Fruit fly (Drosophila melanogaster) whole organism, embryonic: ENCODE measurements around the gene cav.
A peak's percentile ranks its signal among the peaks of the same experiment; 100 is the strongest.

ENCODE experiments used
- Abd-B ChIP-seq: fragments of 200-800 bp; sonication (Bioruptor generic); optimal IDR thresholded peaks from 2 replicates; lab custom pipeline; 2018; ENCODE audit warnings: missing biosample characterization, mild to moderate bottlenecking, missing genetic modification characterization, moderate library complexity
- BEAF-32 ChIP-seq: fragments of 200-800 bp; sonication (Bioruptor generic); optimal IDR thresholded peaks from 3 replicates; lab custom pipeline; 2017; ENCODE audit warnings: missing biosample characterization, missing genetic modification characterization, mild to moderate bottlenecking, moderate library complexity, missing genetic modification reagents
- CG10321 ChIP-seq: fragments of 200-800 bp; sonication (Bioruptor generic); IDR thresholded peaks from 2 replicates; pipeline ENCODE4 v1.3.6; 2022; ENCODE audit warnings: missing biosample characterization, missing genetic modification characterization
- CG12071 ChIP-seq: fragments of 200-800 bp; sonication (Bioruptor generic); optimal IDR thresholded peaks from 3 replicates; lab custom pipeline; 2018; ENCODE audit warnings: missing biosample characterization, mild to moderate bottlenecking, missing genetic modification characterization
- CG12104 ChIP-seq: fragments of 200-800 bp; sonication (Bioruptor generic); optimal IDR thresholded peaks from 3 replicates; lab custom pipeline; 2016; ENCODE audit warnings: missing biosample characterization, missing genetic modification characterization
- CG12769 ChIP-seq: fragments of 200-800 bp; sonication (Bioruptor generic); optimal IDR thresholded peaks from 2 replicates; lab custom pipeline; 2019; ENCODE audit warnings: missing biosample characterization, mild to moderate bottlenecking, missing genetic modification characterization, moderate library complexity
- CG13296 ChIP-seq: fragments of 200-800 bp; sonication (Bioruptor generic); optimal IDR thresholded peaks from 3 replicates; lab custom pipeline; 2018; ENCODE audit warnings: missing biosample characterization, mild to moderate bottlenecking, missing genetic modification characterization
- CG17186 ChIP-seq: fragments of 200-800 bp; sonication (Bioruptor generic); optimal IDR thresholded peaks from 3 replicates; lab custom pipeline; 2017; ENCODE audit warnings: missing biosample characterization, missing genetic modification reagents, missing genetic modification characterization
- CG17328 ChIP-seq: fragments of 200-800 bp; sonication (Bioruptor generic); IDR thresholded peaks from 2 replicates; pipeline ENCODE4 v1.3.6; 2022; ENCODE audit warnings: missing biosample characterization, missing genetic modification characterization
- CG17361 ChIP-seq: fragments of 200-800 bp; sonication (Bioruptor generic); IDR thresholded peaks from 3 replicates; pipeline ENCODE4 v1.3.6; 2022; ENCODE audit warnings: missing biosample characterization, missing genetic modification characterization
- CG32532 ChIP-seq: fragments of 200-800 bp; sonication (Bioruptor generic); IDR thresholded peaks from 2 replicates; pipeline ENCODE4 v1.3.6; 2022; ENCODE audit warnings: missing biosample characterization, missing genetic modification characterization
- CG33213 ChIP-seq: fragments of 200-800 bp; sonication (Bioruptor generic); optimal IDR thresholded peaks from 3 replicates; lab custom pipeline; 2016; ENCODE audit warnings: missing biosample characterization, missing genetic modification characterization
- CG3995 ChIP-seq: fragments of 200-800 bp; sonication (Bioruptor generic); optimal IDR thresholded peaks from 3 replicates; lab custom pipeline; 2016; ENCODE audit warnings: missing biosample characterization, missing genetic modification characterization
- CG42726 ChIP-seq: fragments of 200-800 bp; sonication (Bioruptor generic); IDR thresholded peaks from 2 replicates; pipeline ENCODE4 v1.3.6; 2022; ENCODE audit warnings: missing biosample characterization, missing genetic modification characterization; ENCODE audit not compliant: partially characterized antibody
- CG5180 ChIP-seq: fragments of 200-800 bp; sonication (Bioruptor generic); optimal IDR thresholded peaks from 3 replicates; lab custom pipeline; 2017; ENCODE audit warnings: missing biosample characterization, missing genetic modification characterization, mild to moderate bottlenecking, moderate library complexity, missing genetic modification reagents
- CHES-1-like ChIP-seq: fragments of 200-800 bp; sonication (Bioruptor generic); optimal IDR thresholded peaks from 2 replicates; lab custom pipeline; 2016; ENCODE audit warnings: missing biosample characterization, missing genetic modification characterization
- Drgx ChIP-seq: fragments of 200-800 bp; sonication (Bioruptor generic); IDR thresholded peaks from 2 replicates; pipeline ENCODE4 v1.3.6; 2022; ENCODE audit warnings: missing biosample characterization, missing genetic modification characterization
- Eip74EF ChIP-seq, 2 experiments: fragments of 200-800 bp in 1 of 2; fragments of >200 bp in 1 of 2; sonication (Bioruptor generic) in 1 of 2; optimal IDR thresholded peaks; 2 replicates each; lab custom pipeline; 2017 to 2019; ENCODE audit warnings: missing biosample characterization in 2 of 2, missing genetic modification characterization in 2 of 2, mild to moderate bottlenecking in 1 of 2, moderate library complexity in 1 of 2
- HmgZ ChIP-seq: fragments of 200-800 bp; sonication (Bioruptor generic); optimal IDR thresholded peaks from 2 replicates; lab custom pipeline; 2018; ENCODE audit warnings: missing biosample characterization, mild to moderate bottlenecking, missing genetic modification characterization
- Med ChIP-seq: fragments of 200-800 bp; sonication (Bioruptor generic); peaks from one replicate; lab custom pipeline; 2016; ENCODE audit warnings: missing biosample characterization, missing genetic modification characterization, mild to moderate bottlenecking, inconsistent platforms, moderate library complexity
- Myb ChIP-seq: fragments of 200-800 bp; sonication (Bioruptor generic); optimal IDR thresholded peaks from 2 replicates; lab custom pipeline; 2016; ENCODE audit warnings: missing biosample characterization, missing genetic modification characterization
- Nf-YB ChIP-seq: fragments of 200-800 bp; sonication (Bioruptor generic); optimal IDR thresholded peaks from 3 replicates; lab custom pipeline; 2019; ENCODE audit warnings: missing biosample characterization, mild to moderate bottlenecking, missing genetic modification characterization, moderate library complexity
- PHDP ChIP-seq: fragments of 200-800 bp; sonication (Bioruptor generic); optimal IDR thresholded peaks from 3 replicates; lab custom pipeline; 2018; ENCODE audit warnings: missing biosample characterization, mild to moderate bottlenecking, missing genetic modification characterization, moderate library complexity
- Pdp1 ChIP-seq, 2 experiments: fragments of 200-800 bp; sonication (Bioruptor generic); optimal IDR thresholded peaks; 3 replicates each; lab custom pipeline; 2016; ENCODE audit warnings: missing biosample characterization in 2 of 2, missing genetic modification characterization in 2 of 2, mild to moderate bottlenecking in 1 of 2, moderate library complexity in 1 of 2
- amos ChIP-seq: fragments of 200-800 bp; sonication (Bioruptor generic); IDR thresholded peaks from 2 replicates; pipeline ENCODE4 v1.3.6; 2022; ENCODE audit warnings: missing biosample characterization, missing genetic modification characterization; ENCODE audit not compliant: partially characterized antibody
- ato ChIP-seq: fragments of 200-800 bp; sonication (Bioruptor generic); IDR thresholded peaks from 2 replicates; pipeline ENCODE4 v1.3.6; 2022; ENCODE audit warnings: missing biosample characterization, missing genetic modification characterization; ENCODE audit not compliant: partially characterized antibody
- caup ChIP-seq: fragments of 200-800 bp; sonication (Bioruptor generic); optimal IDR thresholded peaks from 3 replicates; lab custom pipeline; 2017; ENCODE audit warnings: missing biosample characterization, mild to moderate bottlenecking, missing genetic modification characterization, moderate library complexity; ENCODE audit not compliant: severe bottlenecking
- crol ChIP-seq: fragments of 200-800 bp; sonication (Bioruptor generic); IDR thresholded peaks from 2 replicates; pipeline ENCODE4 v1.3.6; 2022; ENCODE audit warnings: missing biosample characterization, missing genetic modification characterization
- crp ChIP-seq, 2 experiments: fragments of 200-800 bp; sonication (Bioruptor generic); optimal IDR thresholded peaks; 2 replicates in 1 of 2; 3 replicates in 1 of 2; lab custom pipeline; 2017; ENCODE audit warnings: missing biosample characterization in 2 of 2, missing genetic modification characterization in 2 of 2, mild to moderate bottlenecking in 1 of 2, moderate library complexity in 1 of 2
- dmrt11E ChIP-seq: fragments of 200-800 bp; sonication (Bioruptor generic); optimal IDR thresholded peaks from 3 replicates; lab custom pipeline; 2018; ENCODE audit warnings: missing biosample characterization, mild to moderate bottlenecking, missing genetic modification characterization, moderate library complexity
- ems ChIP-seq: fragments of 200-800 bp; sonication (Bioruptor generic); optimal IDR thresholded peaks from 3 replicates; lab custom pipeline; 2016; ENCODE audit warnings: missing biosample characterization, missing genetic modification characterization
- ewg ChIP-seq: fragments of 200-800 bp; sonication (Bioruptor generic); optimal IDR thresholded peaks from 3 replicates; lab custom pipeline; 2017; ENCODE audit warnings: mild to moderate bottlenecking, missing biosample characterization, missing genetic modification reagents, missing genetic modification characterization
- hb ChIP-seq: fragments of 200-800 bp; sonication (Bioruptor generic); IDR thresholded peaks from 3 replicates; pipeline ENCODE4 v1.3.6; 2022; ENCODE audit warnings: missing biosample characterization, missing genetic modification characterization; ENCODE audit not compliant: partially characterized antibody
- ind ChIP-seq: fragments of 200-800 bp; sonication (Bioruptor generic); optimal IDR thresholded peaks from 3 replicates; lab custom pipeline; 2016; ENCODE audit warnings: missing biosample characterization, missing genetic modification characterization
- klu ChIP-seq: fragments of 200-800 bp; sonication (Bioruptor generic); IDR thresholded peaks from 2 replicates; pipeline ENCODE4 v1.3.6; 2022; ENCODE audit warnings: missing biosample characterization, missing genetic modification characterization
- knrl ChIP-seq: fragments of 200-800 bp; sonication (Bioruptor generic); IDR thresholded peaks from 3 replicates; pipeline ENCODE4 v1.3.6; 2022; ENCODE audit warnings: missing biosample characterization, missing genetic modification characterization; ENCODE audit not compliant: partially characterized antibody
- lola ChIP-seq, 3 experiments: fragments of >200 bp in 2 of 3; fragments of 200-800 bp in 1 of 3; sonication (Bioruptor generic) in 1 of 3; optimal IDR thresholded peaks; 2 replicates each; lab custom pipeline; 2017 to 2019; ENCODE audit warnings: missing biosample characterization in 3 of 3, missing genetic modification characterization in 3 of 3, mild to moderate bottlenecking in 1 of 3, moderate library complexity in 1 of 3
- mirr ChIP-seq: fragments of 200-800 bp; sonication (Bioruptor generic); optimal IDR thresholded peaks from 3 replicates; lab custom pipeline; 2018; ENCODE audit warnings: missing biosample characterization, mild to moderate bottlenecking, missing genetic modification characterization
- oc ChIP-seq: fragments of 200-800 bp; sonication (Bioruptor generic); optimal IDR thresholded peaks from 2 replicates; lab custom pipeline; 2018; ENCODE audit warnings: missing biosample characterization, mild to moderate bottlenecking, missing genetic modification characterization, moderate library complexity
- odd ChIP-seq: fragments of 200-800 bp; sonication (Bioruptor generic); optimal IDR thresholded peaks from 2 replicates; lab custom pipeline; 2017; ENCODE audit warnings: missing biosample characterization, mild to moderate bottlenecking, missing genetic modification characterization
- onecut ChIP-seq: fragments of 200-800 bp; sonication (Bioruptor generic); IDR thresholded peaks from 2 replicates; pipeline ENCODE4 v1.3.6; 2022; ENCODE audit warnings: missing biosample characterization, missing genetic modification characterization
- pros ChIP-seq: fragments of 200-800 bp; sonication (Bioruptor generic); optimal IDR thresholded peaks from 3 replicates; lab custom pipeline; 2019; ENCODE audit warnings: missing biosample characterization, mild to moderate bottlenecking, missing genetic modification characterization, moderate library complexity
- ranshi ChIP-seq: fragments of 200-800 bp; sonication (Bioruptor generic); IDR thresholded peaks from 2 replicates; pipeline ENCODE4 v1.3.6; 2022; ENCODE audit warnings: missing biosample characterization, missing genetic modification characterization
- sc ChIP-seq, 3 experiments: fragments of >200 bp in 2 of 3; fragments of 200-800 bp in 1 of 3; sonication (Bioruptor generic) in 1 of 3; optimal IDR thresholded peaks; 2 replicates in 2 of 3; 3 replicates in 1 of 3; lab custom pipeline; 2017; ENCODE audit warnings: mild to moderate bottlenecking in 1 of 3, missing biosample characterization in 1 of 3, missing genetic modification characterization in 1 of 3, missing genetic modification reagents in 1 of 3
- sd ChIP-seq: fragments of 200-800 bp; sonication (Bioruptor generic); optimal IDR thresholded peaks from 3 replicates; lab custom pipeline; 2018; ENCODE audit warnings: missing biosample characterization, mild to moderate bottlenecking, missing genetic modification characterization, moderate library complexity
- seq ChIP-seq: fragments of 200-800 bp; sonication (Bioruptor generic); IDR thresholded peaks from 2 replicates; pipeline ENCODE4 v1.3.6; 2022; ENCODE audit warnings: missing biosample characterization, missing genetic modification characterization
- unc-4 ChIP-seq: fragments of 200-800 bp; sonication (Bioruptor generic); IDR thresholded peaks from 2 replicates; pipeline ENCODE4 v1.3.6; 2022; ENCODE audit warnings: missing biosample characterization, missing genetic modification characterization; ENCODE audit not compliant: partially characterized antibody

Gene cav

DNA sequence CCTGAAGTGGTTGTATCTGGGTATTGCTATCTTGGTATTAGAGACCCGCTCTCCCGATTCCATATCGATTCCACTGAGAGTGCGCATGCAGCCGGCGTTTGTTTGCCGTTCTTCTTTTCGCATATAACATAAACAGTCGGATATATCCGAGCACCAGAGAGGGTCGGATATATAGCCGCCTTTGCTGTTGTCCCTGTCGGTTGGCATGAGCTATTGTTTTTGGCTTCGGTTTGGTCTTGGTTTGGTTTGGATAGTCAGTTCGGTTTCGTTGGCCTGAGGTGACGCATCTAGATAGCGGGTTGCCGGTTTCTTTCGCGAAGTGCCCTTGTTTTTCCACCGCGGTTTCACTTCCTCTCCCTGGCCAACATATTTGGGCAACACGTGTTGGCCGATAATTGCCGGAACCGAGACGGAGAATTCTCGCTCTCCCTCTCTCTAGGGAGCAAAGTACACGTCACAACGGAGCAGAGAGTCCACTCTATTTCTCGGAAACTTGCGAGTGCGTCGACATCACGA is 51.9 kb downstream of the cav start, which contains the start of gene Orct2 (continued):
- TF ChIP-seq unc-4 (0 out of 2 replicates have a peak, but pooled peaks have one; percentile 26), caup (GFP tag; lab: Kevin White, UChicago) (peak; percentile 39), CG13296 (peak; percentile 33), Eip74EF (GFP tag; optimal IDR thresholded peaks at IDR 0.05; lab: Kevin White, UChicago) (peak in 1 of 2 experiments; percentile 79), hb (GFP tag; lab: Robert Waterston, UW) (no peak), BEAF-32 (GFP tag; lab: Kevin White, UChicago) (no peak), HmgZ (tag; lab: Kevin White, UChicago) (no peak), CG12104 (GFP tag; lab: Kevin White, UChicago) (no peak), amos (GFP tag; lab: Robert Waterston, UW) (peak; percentile 15; the same call in 1 of the 2 replicates), seq (GFP tag; lab: Robert Waterston, UW) (peak; percentile 6; the same call in 1 of the 2 replicates), CG5180 (GFP tag; lab: Kevin White, UChicago) (peak; percentile 56), CG33213 (GFP tag; lab: Kevin White, UChicago) (no peak), ems (GFP tag; lab: Kevin White, UChicago) (no peak), mirr (GFP tag; lab: Kevin White, UChicago) (peak; percentile 82), onecut (GFP tag; lab: Robert Waterston, UW) (peak; percentile 77), CG42726 (GFP tag; lab: Robert Waterston, UW) (no peak), odd (GFP tag; lab: Kevin White, UChicago) (peak; percentile 57), dmrt11E (tag; lab: Kevin White, UChicago) (no peak), CG3995 (no peak), CG32532 (GFP tag; lab: Robert Waterston, UW) (0 out of 2 replicates have a peak, but pooled peaks have one; percentile 6), ranshi (GFP tag; lab: Robert Waterston, UW) (no peak), CG17186 (GFP tag; lab: Kevin White, UChicago) (no peak), crol (peak; percentile 84), Abd-B (no peak), sd (tag; lab: Kevin White, UChicago) (peak; percentile 66), lola (GFP tag; optimal IDR thresholded peaks at IDR 0.05; lab: Kevin White, UChicago) (no peak), CG17328 (GFP tag; lab: Robert Waterston, UW) (no peak), Myb (no peak), Med (GFP tag; lab: Kevin White, UChicago) (peak; percentile 88), ewg (GFP tag; lab: Kevin White, UChicago) (peak; percentile 84), crp (GFP tag; optimal IDR thresholded peaks at IDR 0.05; lab: Kevin White, UChicago) (no peak), ato (GFP tag; lab: Robert Waterston, UW) (peak; percentile 28; the same call in 1 of the 2 replicates), CG12769 (tag; lab: Kevin White, UChicago) (peak; percentile 37), CG12071 (peak; percentile 17), PHDP (no peak), oc (tag; lab: Kevin White, UChicago) (no peak), CG17361 (GFP tag; lab: Robert Waterston, UW) (no peak), pros (GFP tag; lab: Kevin White, UChicago) (peak; percentile 91), Nf-YB (peak; percentile 6), Pdp1 (GFP tag; optimal IDR thresholded peaks at IDR 0.05; lab: Kevin White, UChicago) (peak in 1 of 2 experiments; percentile 9), klu (GFP tag; lab: Robert Waterston, UW) (no peak), knrl (0 out of 3 replicates have a peak, but pooled peaks have one; percentile 5), CG10321 (GFP tag; lab: Robert Waterston, UW) (peak; percentile 94), sc (optimal IDR thresholded peaks at IDR 0.05; lab: Kevin White, UChicago) (no peak), sc (GFP tag; optimal IDR thresholded peaks at IDR 0.05; lab: Kevin White, UChicago) (no peak), CHES-1-like (GFP tag; lab: Kevin White, UChicago) (peak; percentile 9), Drgx (GFP tag; lab: Robert Waterston, UW) (peak; percentile 35; the same call in 1 of the 2 replicates), ind (GFP tag; lab: Kevin White, UChicago) (no peak)
